Worm (Caenorhabditis elegans) whole organism, L2 larva: Measurements from ENCODE around the gene mnp-1.

Source experiments
- C34F6.9 ChIP-seq: fragments of 150-350 bp; optimal IDR thresholded peaks from 2 replicates; lab custom pipeline; 2014; ENCODE audit warnings: missing biosample characterization, missing genetic modification characterization
- F13H6.1 ChIP-seq: sonication (generic microtip); optimal IDR thresholded peaks from 2 replicates; lab custom pipeline; 2016; ENCODE audit warnings: missing genetic modification characterization, missing compliant biosample characterization
- ZK546.5 ChIP-seq: sonication (generic microtip); optimal IDR thresholded peaks from 2 replicates; lab custom pipeline; 2017; ENCODE audit warnings: missing biosample characterization, missing genetic modification characterization
- alr-1 ChIP-seq: fragments of 150-350 bp; optimal IDR thresholded peaks from 2 replicates; lab custom pipeline; 2014; ENCODE audit warnings: missing biosample characterization, missing genetic modification characterization
- aly-2 ChIP-seq: fragments of 150-350 bp; optimal IDR thresholded peaks from 2 replicates; lab custom pipeline; 2014; ENCODE audit warnings: missing biosample characterization, missing genetic modification characterization
- ama-1 ChIP-seq: fragments of 150-350 bp; optimal IDR thresholded peaks from 2 replicates; lab custom pipeline; 2018; ENCODE audit warnings: inconsistent platforms
- blmp-1 ChIP-seq: sonication (generic microtip); optimal IDR thresholded peaks from 2 replicates; lab custom pipeline; 2017; ENCODE audit warnings: missing genetic modification characterization, mild to moderate bottlenecking, missing compliant biosample characterization, antibody characterized with exemption, moderate library complexity; ENCODE audit not compliant: insufficient read depth
- crh-2 ChIP-seq: sonication (generic microtip); optimal IDR thresholded peaks from 2 replicates; lab custom pipeline; 2017; ENCODE audit warnings: missing biosample characterization, missing genetic modification characterization
- dmd-4 ChIP-seq: sonication (generic microtip); optimal IDR thresholded peaks from 2 replicates; lab custom pipeline; 2017; ENCODE audit warnings: missing biosample characterization, missing genetic modification characterization
- egl-27 ChIP-seq: sonication (generic microtip); optimal IDR thresholded peaks from 3 replicates; lab custom pipeline; 2017; ENCODE audit warnings: missing biosample characterization, missing genetic modification reagents, missing genetic modification characterization
- elt-3 ChIP-seq: sonication (generic microtip); optimal IDR thresholded peaks from 2 replicates; lab custom pipeline; 2017; ENCODE audit warnings: missing biosample characterization, missing genetic modification characterization
- fos-1 ChIP-seq: fragments of 150-350 bp; optimal IDR thresholded peaks from 2 replicates; lab custom pipeline; 2014; ENCODE audit warnings: missing biosample characterization, missing genetic modification characterization
- gmeb-1 ChIP-seq: fragments of 150-350 bp; optimal IDR thresholded peaks from 2 replicates; lab custom pipeline; 2014; ENCODE audit warnings: missing biosample characterization, missing genetic modification characterization
- lin-13 ChIP-seq: fragments of 150-350 bp; optimal IDR thresholded peaks from 2 replicates; lab custom pipeline; 2014; ENCODE audit warnings: missing biosample characterization, missing genetic modification reagents, missing genetic modification characterization
- lin-39 ChIP-seq: fragments of 150-350 bp; optimal IDR thresholded peaks from 2 replicates; lab custom pipeline; 2014; ENCODE audit warnings: missing biosample characterization, missing genetic modification reagents, missing genetic modification characterization
- lsy-2 ChIP-seq, 2 experiments: fragments of 150-350 bp in 1 of 2; sonication (generic microtip) in 1 of 2; optimal IDR thresholded peaks; 2 replicates each; lab custom pipeline; 2014 to 2017; ENCODE audit warnings: missing biosample characterization in 2 of 2, missing genetic modification characterization in 2 of 2
- mab-5 ChIP-seq: fragments of 150-350 bp; optimal IDR thresholded peaks from 2 replicates; lab custom pipeline; 2014; ENCODE audit warnings: missing biosample characterization, missing genetic modification characterization
- mdl-1 ChIP-seq, 2 experiments: fragments of 150-350 bp in 1 of 2; sonication (generic microtip) in 1 of 2; optimal IDR thresholded peaks; 2 replicates each; lab custom pipeline; 2017; ENCODE audit warnings: missing biosample characterization in 2 of 2, missing genetic modification characterization in 2 of 2
- nhr-12 ChIP-seq: fragments of 150-350 bp; optimal IDR thresholded peaks from 2 replicates; lab custom pipeline; 2014; ENCODE audit warnings: missing biosample characterization, missing genetic modification characterization
- nhr-129 ChIP-seq: fragments of 150-350 bp; optimal IDR thresholded peaks from 2 replicates; lab custom pipeline; 2014; ENCODE audit warnings: missing biosample characterization, missing genetic modification characterization
- nhr-21 ChIP-seq: fragments of 150-350 bp; optimal IDR thresholded peaks from 2 replicates; lab custom pipeline; 2014; ENCODE audit warnings: missing biosample characterization, missing genetic modification characterization
- nhr-23 ChIP-seq: fragments of 150-350 bp; optimal IDR thresholded peaks from 2 replicates; lab custom pipeline; 2014; ENCODE audit warnings: missing biosample characterization, missing genetic modification reagents, missing genetic modification characterization
- nhr-25 ChIP-seq: fragments of 150-350 bp; sonication (generic microtip); optimal IDR thresholded peaks from 3 replicates; lab custom pipeline; 2014; ENCODE audit warnings: missing biosample characterization, missing genetic modification characterization
- nhr-6 ChIP-seq: fragments of 150-350 bp; optimal IDR thresholded peaks from 2 replicates; lab custom pipeline; 2014; ENCODE audit warnings: missing biosample characterization, missing genetic modification characterization
- nhr-77 ChIP-seq: fragments of 150-350 bp; optimal IDR thresholded peaks from 2 replicates; lab custom pipeline; 2014; ENCODE audit warnings: missing biosample characterization, missing genetic modification characterization
- peb-1 ChIP-seq: fragments of 150-350 bp; optimal IDR thresholded peaks from 2 replicates; lab custom pipeline; 2014; ENCODE audit warnings: missing biosample characterization, missing genetic modification characterization
- sem-4 ChIP-seq: fragments of 150-350 bp; optimal IDR thresholded peaks from 2 replicates; lab custom pipeline; 2014; ENCODE audit warnings: missing biosample characterization, missing genetic modification reagents, missing genetic modification characterization
- sma-3 ChIP-seq: sonication (generic microtip); optimal IDR thresholded peaks from 2 replicates; lab custom pipeline; 2016; ENCODE audit warnings: missing genetic modification reagents, missing genetic modification characterization, missing compliant biosample characterization
- sma-9 ChIP-seq, 2 experiments: fragments of 150-350 bp in 1 of 2; sonication (generic microtip) in 1 of 2; optimal IDR thresholded peaks; 2 replicates each; lab custom pipeline; 2014 to 2016; ENCODE audit warnings: missing genetic modification characterization in 2 of 2, mild to moderate bottlenecking in 1 of 2, missing biosample characterization in 1 of 2, missing compliant biosample characterization in 1 of 2, missing genetic modification reagents in 1 of 2, moderate library complexity in 1 of 2
- snpc-4 ChIP-seq: fragments of 150-350 bp; optimal IDR thresholded peaks from 2 replicates; lab custom pipeline; 2014; ENCODE audit warnings: missing biosample characterization, missing genetic modification characterization
- unc-55 ChIP-seq: fragments of 150-350 bp; sonication (generic microtip); optimal IDR thresholded peaks from 3 replicates; lab custom pipeline; 2014; ENCODE audit warnings: missing biosample characterization, missing genetic modification reagents, missing genetic modification characterization
- unc-62 ChIP-seq: fragments of 150-350 bp; optimal IDR thresholded peaks from 2 replicates; lab custom pipeline; 2014; ENCODE audit warnings: missing biosample characterization, missing genetic modification reagents, missing genetic modification characterization
- zag-1 ChIP-seq: fragments of 150-350 bp; optimal IDR thresholded peaks from 2 replicates; lab custom pipeline; 2014; ENCODE audit warnings: missing biosample characterization, missing genetic modification characterization
- ztf-11 ChIP-seq: sonication (generic microtip); optimal IDR thresholded peaks from 2 replicates; lab custom pipeline; 2017; ENCODE audit warnings: missing biosample characterization, missing genetic modification characterization
- ztf-4 ChIP-seq: fragments of 150-350 bp; optimal IDR thresholded peaks from 2 replicates; lab custom pipeline; 2014; ENCODE audit warnings: missing biosample characterization, missing genetic modification characterization

The mnp-1 gene

ce11 chrIII:4330984-4331383 is 25.4 kb upstream of the mnp-1 start, which contains the start of gene gly-6:
Gene gly-6 (minus strand): TSS chrIII:4331228.
- TF ChIP-seq mab-5 (tag; lab: Kevin White, UChicago) (no peak), sma-9 (GFP tag; optimal IDR thresholded peaks at IDR 0.05; lab: Kevin White, UChicago) (no peak), sma-9 (tag; optimal IDR thresholded peaks at IDR 0.05; lab: Kevin White, UChicago) (no peak), nhr-25 (tag; lab: Kevin White, UChicago) (peak; percentile 61)

- TF ChIP-seq unc-62 (GFP tag; lab: Kevin White, UChicago) = no peak
- peak in 1 of 2 experiments; percentile 65 for TF ChIP-seq lsy-2 (tag; optimal IDR thresholded peaks at IDR 0.05; lab: Kevin White, UChicago)
- peak; percentile 26 for TF ChIP-seq lin-13 (GFP tag; lab: Kevin White, UChicago)
- peak; percentile 3 for TF ChIP-seq nhr-129 (tag; lab: Kevin White, UChicago)
- peak; percentile 38 for TF ChIP-seq gmeb-1 (tag; lab: Kevin White, UChicago)
- TF ChIP-seq aly-2 (tag; lab: Kevin White, UChicago) = no peak
- no peak for TF ChIP-seq sem-4 (tag; lab: Kevin White, UChicago)
- TF ChIP-seq F13H6.1 (tag; lab: Kevin White, UChicago) = peak; percentile 16
- peak; percentile 47 for TF ChIP-seq crh-2 (tag; lab: Kevin White, UChicago)
- TF ChIP-seq sma-3 (GFP tag; lab: Kevin White, UChicago) = peak; percentile 3
- TF ChIP-seq C34F6.9 (tag; lab: Kevin White, UChicago) = peak; percentile 75
- peak; percentile 34 for TF ChIP-seq snpc-4
- TF ChIP-seq unc-55 (GFP tag; lab: Kevin White, UChicago) = peak; percentile 73
- TF ChIP-seq fos-1 (tag; lab: Kevin White, UChicago) = no peak
- peak; percentile 39 for TF ChIP-seq sma-9 (GFP tag; optimal IDR thresholded peaks at IDR 0.05; lab: Kevin White, UChicago)
- no peak for TF ChIP-seq sma-9 (tag; optimal IDR thresholded peaks at IDR 0.05; lab: Kevin White, UChicago)
Observed at ce11 chrIII:4332543-4333042, 23.8 kb upstream of the mnp-1 start, which contains the start of gene cdk-12. Gene cdk-12 (plus strand): TSS chrIII:4332992.

DNA sequence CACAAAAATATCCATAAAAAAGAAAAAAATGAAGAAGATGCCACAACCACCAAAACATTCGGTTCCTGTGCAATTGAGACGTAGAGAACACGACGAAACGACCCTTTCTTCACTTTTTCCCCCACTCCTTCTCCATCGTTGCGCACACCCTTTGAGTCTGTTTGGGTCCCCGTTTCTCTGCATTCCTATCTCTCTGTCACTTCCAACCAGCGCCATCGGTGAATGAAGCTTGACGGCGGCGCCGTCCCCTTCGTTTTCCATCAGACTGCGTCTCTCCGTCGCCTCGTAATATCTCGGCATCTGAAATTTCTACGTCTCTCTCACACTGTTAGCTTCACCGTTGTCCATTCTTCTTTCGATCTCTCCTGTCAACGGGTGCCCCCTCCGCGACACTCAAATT is 20.8 kb upstream of the mnp-1 start:
- TF ChIP-seq lsy-2 (tag; optimal IDR thresholded peaks at IDR 0.05; lab: Kevin White, UChicago) (peak in 1 of 2 experiments; percentile 48), zag-1 (tag; lab: Kevin White, UChicago) (peak; percentile 34), nhr-12 (no peak), C34F6.9 (tag; lab: Kevin White, UChicago) (peak; percentile 64), ZK546.5 (tag; lab: Kevin White, UChicago) (no peak), crh-2 (tag; lab: Kevin White, UChicago) (no peak), nhr-129 (tag; lab: Kevin White, UChicago) (peak; percentile 49), unc-55 (GFP tag; lab: Kevin White, UChicago) (peak; percentile 85), sem-4 (tag; lab: Kevin White, UChicago) (peak; percentile 46), F13H6.1 (tag; lab: Kevin White, UChicago) (peak; percentile 48)

- TF ChIP-seq F13H6.1 (tag; lab: Kevin White, UChicago) (peak; percentile 43), peb-1 (tag; lab: Kevin White, UChicago) (no peak), sma-9 (GFP tag; optimal IDR thresholded peaks at IDR 0.05; lab: Kevin White, UChicago) (peak; percentile 17), sma-9 (tag; optimal IDR thresholded peaks at IDR 0.05; lab: Kevin White, UChicago) (no peak), crh-2 (tag; lab: Kevin White, UChicago) (peak; percentile 24), unc-55 (GFP tag; lab: Kevin White, UChicago) (peak; percentile 40), alr-1 (tag; lab: Kevin White, UChicago) (no peak), aly-2 (tag; lab: Kevin White, UChicago) (no peak), ama-1 (lab: Kevin White, UChicago) (no peak), nhr-129 (tag; lab: Kevin White, UChicago) (no peak), elt-3 (tag; lab: Kevin White, UChicago) (no peak), sma-3 (GFP tag; lab: Kevin White, UChicago) (peak; percentile 39), nhr-25 (tag; lab: Kevin White, UChicago) (peak; percentile 29), mdl-1 (tag; optimal IDR thresholded peaks at IDR 0.05; lab: Kevin White, UChicago) (no peak), gmeb-1 (tag; lab: Kevin White, UChicago) (peak; percentile 54), C34F6.9 (tag; lab: Kevin White, UChicago) (peak; percentile 50), nhr-77 (tag; lab: Kevin White, UChicago) (no peak), nhr-6 (tag; lab: Kevin White, UChicago) (no peak), zag-1 (tag; lab: Kevin White, UChicago) (no peak), lsy-2 (tag; optimal IDR thresholded peaks at IDR 0.05; lab: Kevin White, UChicago) (peak in 1 of 2 experiments; percentile 68), ztf-4 (tag; lab: Kevin White, UChicago) (no peak), ztf-11 (no peak)
Observed at ce11 chrIII:4343070-4343469, 13.3 kb upstream of the mnp-1 start, which contains the start of the genes B0285.3 and lcmt-1. Gene B0285.3 (minus strand): TSS chrIII:4343336. Gene lcmt-1 (plus strand): TSS chrIII:4343446.

DNA sequence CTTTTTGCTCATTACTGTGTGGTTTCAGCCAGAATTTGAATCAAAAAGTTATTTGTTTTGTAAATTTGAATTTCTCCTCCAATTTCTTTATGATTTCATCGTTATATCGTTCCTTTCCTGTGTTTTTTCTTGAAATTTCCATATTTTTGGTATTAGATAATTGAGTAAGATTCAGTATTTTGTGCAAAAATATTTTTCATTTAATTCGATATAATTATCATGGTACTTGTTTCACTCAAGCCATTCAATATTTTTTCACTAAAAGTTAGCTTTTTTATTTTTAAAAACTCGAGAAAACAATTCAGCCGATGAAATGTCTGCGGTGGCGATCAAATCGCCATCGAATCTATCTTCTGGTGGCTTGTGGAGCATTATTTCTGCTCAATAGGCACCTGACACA is 11.4 kb upstream of the mnp-1 start, which contains the start of gene hse-5:
hse-5 (plus strand) TSS at position 301 of the 400 bp plus-strand sequence.
- TF ChIP-seq aly-2 (tag; lab: Kevin White, UChicago) (no peak), lin-39 (tag; lab: Kevin White, UChicago) (no peak), egl-27 (tag; lab: Kevin White, UChicago) (no peak), nhr-21 (tag; lab: Kevin White, UChicago) (no peak), dmd-4 (tag; lab: Kevin White, UChicago) (no peak), lsy-2 (tag; optimal IDR thresholded peaks at IDR 0.05; lab: Kevin White, UChicago) (no peak), sma-3 (GFP tag; lab: Kevin White, UChicago) (no peak), nhr-129 (tag; lab: Kevin White, UChicago) (no peak), nhr-23 (tag; lab: Kevin White, UChicago) (no peak), fos-1 (tag; lab: Kevin White, UChicago) (no peak), elt-3 (tag; lab: Kevin White, UChicago) (no peak), ZK546.5 (tag; lab: Kevin White, UChicago) (no peak), peb-1 (tag; lab: Kevin White, UChicago) (no peak), crh-2 (tag; lab: Kevin White, UChicago) (no peak), F13H6.1 (tag; lab: Kevin White, UChicago) (no peak), blmp-1 (tag; lab: Kevin White, UChicago) (no peak), unc-62 (GFP tag; lab: Kevin White, UChicago) (no peak), alr-1 (tag; lab: Kevin White, UChicago) (no peak), mdl-1 (tag; optimal IDR thresholded peaks at IDR 0.05; lab: Kevin White, UChicago) (no peak), unc-55 (GFP tag; lab: Kevin White, UChicago) (no peak)
